Fruit fly (Drosophila melanogaster) whole organism, wandering third instar larva: ENCODE data around the gene CG4151.

Source experiments
- Abd-B ChIP-seq: fragments of >200 bp; optimal IDR thresholded peaks from 2 replicates; lab custom pipeline; 2017; ENCODE audit warnings: missing biosample characterization, missing genetic modification characterization
- CG32264 ChIP-seq: fragments of 200-800 bp; sonication (Bioruptor generic); optimal IDR thresholded peaks from 2 replicates; lab custom pipeline; 2016; ENCODE audit warnings: missing biosample characterization, missing genetic modification characterization
- CG9705 ChIP-seq: fragments of 200-800 bp; sonication (Bioruptor generic); optimal IDR thresholded peaks from 2 replicates; lab custom pipeline; 2018; ENCODE audit warnings: missing biosample characterization, mild to moderate bottlenecking, missing genetic modification characterization
- CrebA ChIP-seq: fragments of 200-800 bp; sonication (Bioruptor generic); optimal IDR thresholded peaks from 2 replicates; lab custom pipeline; 2016; ENCODE audit warnings: missing biosample characterization, mild to moderate bottlenecking, missing genetic modification characterization, borderline replicate concordance
- Dfd ChIP-seq: fragments of >200 bp; optimal IDR thresholded peaks from 2 replicates; lab custom pipeline; 2017; ENCODE audit warnings: missing biosample characterization, missing genetic modification characterization
- Dif ChIP-seq: fragments of 200-275, 200-300 bp; sonication (Bioruptor generic); optimal IDR thresholded peaks from 2 replicates; lab custom pipeline; 2018; ENCODE audit warnings: missing biosample characterization, missing genetic modification characterization; ENCODE audit not compliant: partially characterized antibody
- GATAd ChIP-seq: sonication (Bioruptor generic); optimal IDR thresholded peaks from 2 replicates; lab custom pipeline; 2016; ENCODE audit warnings: missing biosample characterization, missing genetic modification characterization
- HLH106 ChIP-seq: fragments of 200-800 bp; optimal IDR thresholded peaks from 3 replicates; lab custom pipeline; 2019; ENCODE audit warnings: missing biosample characterization, mild to moderate bottlenecking, missing genetic modification characterization, moderate library complexity
- Hnf4 ChIP-seq: fragments of 200-800 bp; sonication (Bioruptor generic); optimal IDR thresholded peaks from 2 replicates; lab custom pipeline; 2016; ENCODE audit warnings: missing biosample characterization, mild to moderate bottlenecking, missing genetic modification characterization
- Hr78 ChIP-seq: fragments of >200 bp; optimal IDR thresholded peaks from 2 replicates; lab custom pipeline; 2017; ENCODE audit warnings: missing biosample characterization, missing genetic modification characterization
- Hr83 ChIP-seq: fragments of 200-300 bp; sonication (Bioruptor generic); optimal IDR thresholded peaks from 2 replicates; lab custom pipeline; 2016; ENCODE audit warnings: missing biosample characterization, mild to moderate bottlenecking, missing genetic modification characterization, moderate library complexity; ENCODE audit not compliant: poor library complexity, severe bottlenecking
- Jra ChIP-seq: sonication (Bioruptor generic); optimal IDR thresholded peaks from 2 replicates; lab custom pipeline; 2016; ENCODE audit warnings: missing biosample characterization, missing genetic modification characterization
- Mio ChIP-seq: sonication (Bioruptor generic); optimal IDR thresholded peaks from 2 replicates; lab custom pipeline; 2016; ENCODE audit warnings: missing biosample characterization, missing genetic modification characterization
- Myc ChIP-seq: fragments of >200 bp; optimal IDR thresholded peaks from 2 replicates; lab custom pipeline; 2017
- OdsH ChIP-seq: fragments of 200-800 bp; sonication (Bioruptor generic); optimal IDR thresholded peaks from 2 replicates; lab custom pipeline; 2016; ENCODE audit warnings: missing biosample characterization, mild to moderate bottlenecking, missing genetic modification characterization
- Rel ChIP-seq, 2 experiments: fragments of 200-800 bp; sonication (Bioruptor generic) in 1 of 2; optimal IDR thresholded peaks; 2 replicates in 1 of 2; 3 replicates in 1 of 2; lab custom pipeline; 2016 to 2019; ENCODE audit warnings: mild to moderate bottlenecking in 2 of 2, missing biosample characterization in 2 of 2, missing genetic modification characterization in 2 of 2, moderate library complexity in 1 of 2
- Sp1 ChIP-seq: fragments of 200-800 bp; sonication (Bioruptor generic); optimal IDR thresholded peaks from 3 replicates; lab custom pipeline; 2019; ENCODE audit warnings: missing biosample characterization, mild to moderate bottlenecking, missing genetic modification characterization, moderate library complexity
- Vsx2 ChIP-seq: fragments of 200-300, 225-300 bp; sonication (Bioruptor generic); optimal IDR thresholded peaks from 2 replicates; lab custom pipeline; 2018; ENCODE audit warnings: missing biosample characterization, missing genetic modification characterization; ENCODE audit not compliant: partially characterized antibody
- br ChIP-seq: fragments of 200-800 bp; sonication (Bioruptor generic); optimal IDR thresholded peaks from 2 replicates; lab custom pipeline; 2016; ENCODE audit warnings: missing biosample characterization, missing genetic modification characterization
- brk ChIP-seq: fragments of 200-800 bp; sonication (Bioruptor generic); optimal IDR thresholded peaks from 2 replicates; lab custom pipeline; 2016; ENCODE audit warnings: missing biosample characterization, mild to moderate bottlenecking, missing genetic modification characterization
- dmrt93B ChIP-seq: fragments of 200-800 bp; sonication (Bioruptor generic); optimal IDR thresholded peaks from 2 replicates; lab custom pipeline; 2018; ENCODE audit warnings: missing biosample characterization, mild to moderate bottlenecking, missing genetic modification characterization
- dsf ChIP-seq: sonication (Bioruptor generic); optimal IDR thresholded peaks from 2 replicates; lab custom pipeline; 2016; ENCODE audit warnings: missing biosample characterization, missing genetic modification characterization, borderline replicate concordance
- ey ChIP-seq: fragments of 200-800 bp; sonication (Bioruptor generic); optimal IDR thresholded peaks from 2 replicates; lab custom pipeline; 2016; ENCODE audit warnings: missing biosample characterization, missing genetic modification characterization
- foxo ChIP-seq, 2 experiments: fragments of 200-800 bp; sonication (Bioruptor generic); optimal IDR thresholded peaks; 2 replicates in 1 of 2; 3 replicates in 1 of 2; lab custom pipeline; 2016 to 2017; ENCODE audit warnings: missing biosample characterization in 2 of 2, missing genetic modification characterization in 2 of 2
- fru ChIP-seq: fragments of 200-800 bp; sonication (Bioruptor generic); optimal IDR thresholded peaks from 3 replicates; lab custom pipeline; 2016; ENCODE audit warnings: missing biosample characterization, mild to moderate bottlenecking, missing genetic modification characterization
- h ChIP-seq: fragments of 200-800 bp; sonication (Bioruptor generic); optimal IDR thresholded peaks from 3 replicates; lab custom pipeline; 2016; ENCODE audit warnings: missing biosample characterization, mild to moderate bottlenecking, missing genetic modification characterization
- jim ChIP-seq: fragments of 175-275, 200-325 bp; sonication (Bioruptor generic); optimal IDR thresholded peaks from 2 replicates; lab custom pipeline; 2016; ENCODE audit warnings: missing biosample characterization, mild to moderate bottlenecking, missing genetic modification characterization
- lola ChIP-seq: fragments of >200 bp; optimal IDR thresholded peaks from 2 replicates; lab custom pipeline; 2017; ENCODE audit warnings: missing biosample characterization, missing genetic modification characterization
- pan ChIP-seq: fragments of >200 bp; optimal IDR thresholded peaks from 2 replicates; lab custom pipeline; 2017
- psq ChIP-seq: fragments of 200-800 bp; sonication (Bioruptor generic); optimal IDR thresholded peaks from 3 replicates; lab custom pipeline; 2017; ENCODE audit warnings: missing biosample characterization, mild to moderate bottlenecking, missing genetic modification characterization, moderate library complexity
- rgr ChIP-seq: fragments of 200-800 bp; sonication (Bioruptor generic); optimal IDR thresholded peaks from 3 replicates; lab custom pipeline; 2016; ENCODE audit warnings: missing biosample characterization, mild to moderate bottlenecking, missing genetic modification characterization
- sage ChIP-seq: fragments of 200-800 bp; sonication (Bioruptor generic); optimal IDR thresholded peaks from 2 replicates; lab custom pipeline; 2016; ENCODE audit warnings: missing biosample characterization, mild to moderate bottlenecking, missing genetic modification characterization
- sv ChIP-seq: fragments of 200-800 bp; sonication (Bioruptor generic); optimal IDR thresholded peaks from 3 replicates; lab custom pipeline; 2016; ENCODE audit warnings: missing biosample characterization, missing genetic modification characterization
- tai ChIP-seq: sonication (Bioruptor generic); optimal IDR thresholded peaks from 2 replicates; lab custom pipeline; 2016; ENCODE audit warnings: missing biosample characterization, missing genetic modification characterization
- usp ChIP-seq: fragments of >200 bp; optimal IDR thresholded peaks from 2 replicates; lab custom pipeline; 2017; ENCODE audit warnings: missing biosample characterization, missing genetic modification characterization

Gene CG4151

dm6 chrX:5503916-5504315 is 2.6 kb downstream of the CG4151 start:
- no peak for TF ChIP-seq br (GFP tag; lab: Kevin White, UChicago)
- no peak for TF ChIP-seq sage
- no peak for TF ChIP-seq psq
- no peak for TF ChIP-seq dsf (GFP tag; lab: Kevin White, UChicago)
- TF ChIP-seq Abd-B (GFP tag; lab: Kevin White, UChicago) = no peak
- TF ChIP-seq fru (GFP tag; lab: Kevin White, UChicago) = no peak
- no peak for TF ChIP-seq Hnf4 (GFP tag; lab: Kevin White, UChicago)
- TF ChIP-seq Rel (GFP tag; optimal IDR thresholded peaks at IDR 0.05; lab: Kevin White, UChicago) = no peak
- no peak for TF ChIP-seq Rel (tag; optimal IDR thresholded peaks at IDR 0.05; lab: Kevin White, UChicago)
- no peak for TF ChIP-seq dmrt93B (GFP tag; lab: Kevin White, UChicago)
- TF ChIP-seq sv = no peak
- no peak for TF ChIP-seq Myc
- no peak for TF ChIP-seq h (GFP tag; lab: Kevin White, UChicago)
- no peak for TF ChIP-seq Dif (GFP tag; lab: Kevin White, UChicago)

dm6 chrX:5511167-5511566 is 9.9 kb downstream of the CG4151 start:
- TF ChIP-seq pan (lab: Kevin White, UChicago) (peak; percentile 3), Sp1 (GFP tag; lab: Kevin White, UChicago) (no peak), Abd-B (GFP tag; lab: Kevin White, UChicago) (no peak), Myc (no peak), foxo (GFP tag; optimal IDR thresholded peaks at IDR 0.05; lab: Kevin White, UChicago) (no peak)

- TF ChIP-seq brk (GFP tag; lab: Kevin White, UChicago) = no peak
- TF ChIP-seq usp (GFP tag; lab: Kevin White, UChicago) = no peak
- TF ChIP-seq br (GFP tag; lab: Kevin White, UChicago) = no peak
- TF ChIP-seq Dfd = peak; percentile 93
- TF ChIP-seq, all 38 proteins: peak for 1
These were observed 13.9 kb downstream of the CG4151 start for dm6 chrX:5515151-5515550.

DNA sequence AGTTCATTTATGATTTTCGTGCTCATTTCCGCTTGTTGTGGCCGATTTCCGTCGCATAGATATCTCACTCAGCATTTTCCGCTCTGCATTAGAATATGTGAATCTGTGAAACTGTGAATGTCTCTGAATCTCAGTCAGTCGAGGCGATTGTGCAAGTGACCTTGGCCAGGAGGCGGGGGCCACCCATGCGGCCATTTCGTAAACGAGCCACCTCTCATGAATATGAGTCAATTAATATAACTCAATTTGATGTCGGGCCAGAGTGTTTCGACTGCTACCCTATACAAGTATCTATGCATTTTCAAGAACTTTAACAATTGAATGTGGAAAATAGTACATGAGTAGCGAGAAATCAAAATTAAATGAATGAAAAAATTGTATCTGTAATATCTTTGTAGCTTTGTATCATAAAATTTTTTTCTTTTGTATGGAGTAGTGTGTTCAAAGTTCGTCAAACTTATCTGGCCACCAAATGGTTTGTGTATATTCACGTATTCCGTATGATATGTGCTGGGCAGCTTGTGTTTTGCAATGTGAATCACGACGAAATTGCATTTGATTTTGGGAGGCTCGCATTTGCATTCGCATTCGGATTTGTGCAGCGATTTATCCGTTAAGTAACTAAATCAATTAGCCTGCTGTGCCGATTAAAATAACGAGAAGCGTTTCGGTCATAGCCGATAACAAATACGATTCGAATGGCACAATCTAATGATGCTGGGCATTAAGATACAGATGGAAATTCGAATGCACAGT is 14.8 kb downstream of the CG4151 start, which contains the start of gene CG12730:
TSS of gene CG12730 (plus strand) at position 706 of the 756 bp plus-strand sequence.
- TF ChIP-seq Dif (GFP tag; lab: Kevin White, UChicago) (no peak), Rel (GFP tag; optimal IDR thresholded peaks at IDR 0.05; lab: Kevin White, UChicago) (no peak), Rel (tag; optimal IDR thresholded peaks at IDR 0.05; lab: Kevin White, UChicago) (no peak), ey (GFP tag; lab: Kevin White, UChicago) (peak; percentile 29), brk (GFP tag; lab: Kevin White, UChicago) (no peak), dsf (GFP tag; lab: Kevin White, UChicago) (no peak), br (GFP tag; lab: Kevin White, UChicago) (no peak), foxo (GFP tag; optimal IDR thresholded peaks at IDR 0.05; lab: Kevin White, UChicago) (peak in 1 of 2 experiments; percentile 36), Myc (no peak), Hr83 (GFP tag; lab: Kevin White, UChicago) (no peak)
- TF ChIP-seq, all 38 proteins: peak for 2

dm6 chrX:5516783-5517571 is 15.7 kb downstream of the CG4151 start:
- TF ChIP-seq sage (no peak), OdsH (GFP tag; lab: Kevin White, UChicago) (peak; percentile 45), tai (GFP tag; lab: Kevin White, UChicago) (no peak), rgr (GFP tag; lab: Kevin White, UChicago) (peak; percentile 20), fru (GFP tag; lab: Kevin White, UChicago) (peak; percentile 88), Vsx2 (GFP tag; lab: Kevin White, UChicago) (peak; percentile 98), psq (peak; percentile 39), lola (GFP tag; lab: Kevin White, UChicago) (no peak), foxo (GFP tag; optimal IDR thresholded peaks at IDR 0.05; lab: Kevin White, UChicago) (peak in 1 of 2 experiments; percentile 50), sv (no peak), br (GFP tag; lab: Kevin White, UChicago) (no peak), Abd-B (GFP tag; lab: Kevin White, UChicago) (no peak), dmrt93B (GFP tag; lab: Kevin White, UChicago) (no peak), HLH106 (peak; percentile 3), Dif (GFP tag; lab: Kevin White, UChicago) (peak; percentile 95), brk (GFP tag; lab: Kevin White, UChicago) (peak; percentile 31), Jra (no peak), Myc (no peak), h (GFP tag; lab: Kevin White, UChicago) (peak; percentile 49), Rel (GFP tag; optimal IDR thresholded peaks at IDR 0.05; lab: Kevin White, UChicago) (no peak), Rel (tag; optimal IDR thresholded peaks at IDR 0.05; lab: Kevin White, UChicago) (no peak), jim (GFP tag; lab: Kevin White, UChicago) (no peak), CG32264 (no peak), Mio (GFP tag; lab: Kevin White, UChicago) (no peak), Hnf4 (GFP tag; lab: Kevin White, UChicago) (peak; percentile 43), Hr78 (no peak), dsf (GFP tag; lab: Kevin White, UChicago) (no peak), GATAd (GFP tag; lab: Kevin White, UChicago) (no peak), CrebA (no peak), CG9705 (GFP tag; lab: Kevin White, UChicago) (no peak)
